Fruit fly (Drosophila melanogaster) whole organism, embryonic: ENCODE measurements around the gene CG31908.

Source experiments
- Blimp-1 ChIP-seq: fragments of 200-800 bp; sonication (Bioruptor generic); optimal IDR thresholded peaks from 3 replicates; lab custom pipeline; 2018; ENCODE audit warnings: missing biosample characterization, missing genetic modification characterization, mild to moderate bottlenecking, moderate library complexity, missing genetic modification reagents
- CG11398 ChIP-seq: fragments of 200-800 bp; sonication (Bioruptor generic); optimal IDR thresholded peaks from 2 replicates; lab custom pipeline; 2016; ENCODE audit warnings: missing biosample characterization, missing genetic modification characterization
- CG11560 ChIP-seq: fragments of 200-800 bp; sonication (Bioruptor generic); IDR thresholded peaks from 3 replicates; pipeline ENCODE4 v1.3.6; 2022; ENCODE audit warnings: missing biosample characterization, missing genetic modification characterization
- CG15514 ChIP-seq: fragments of 200-800 bp; sonication (Bioruptor generic); optimal IDR thresholded peaks from 3 replicates; lab custom pipeline; 2017; ENCODE audit warnings: missing biosample characterization, missing genetic modification characterization, mild to moderate bottlenecking, moderate library complexity, missing genetic modification reagents
- CG16815 ChIP-seq: fragments of 200-800 bp; sonication (Bioruptor generic); optimal IDR thresholded peaks from 3 replicates; lab custom pipeline; 2017; ENCODE audit warnings: missing biosample characterization, mild to moderate bottlenecking, missing genetic modification characterization
- CG17361 ChIP-seq: fragments of 200-800 bp; sonication (Bioruptor generic); IDR thresholded peaks from 3 replicates; pipeline ENCODE4 v1.3.6; 2022; ENCODE audit warnings: missing biosample characterization, missing genetic modification characterization
- CG2116 ChIP-seq: fragments of 200-800 bp; sonication (Bioruptor generic); optimal IDR thresholded peaks from 3 replicates; lab custom pipeline; 2018; ENCODE audit warnings: missing biosample characterization, mild to moderate bottlenecking, missing genetic modification characterization
- CG32767 ChIP-seq: fragments of 200-800 bp; sonication (Bioruptor generic); IDR thresholded peaks from 2 replicates; pipeline ENCODE4 v1.3.6; 2022; ENCODE audit warnings: missing biosample characterization, missing genetic modification characterization
- CG33557 ChIP-seq: fragments of 200-800 bp; sonication (Bioruptor generic); optimal IDR thresholded peaks from 2 replicates; lab custom pipeline; 2019; ENCODE audit warnings: missing biosample characterization, mild to moderate bottlenecking, missing genetic modification characterization, moderate library complexity
- CG34376 ChIP-seq: fragments of 200-800 bp; sonication (Bioruptor generic); optimal IDR thresholded peaks from 2 replicates; lab custom pipeline; 2018; ENCODE audit warnings: missing biosample characterization, mild to moderate bottlenecking, missing genetic modification characterization
- CG4617 ChIP-seq: fragments of 200-800 bp; sonication (Bioruptor generic); optimal IDR thresholded peaks from 3 replicates; lab custom pipeline; 2016; ENCODE audit warnings: missing biosample characterization, missing genetic modification characterization, borderline replicate concordance
- CG4707 ChIP-seq: fragments of 200-800 bp; sonication (Bioruptor generic); optimal IDR thresholded peaks from 2 replicates; lab custom pipeline; 2018; ENCODE audit warnings: missing biosample characterization, mild to moderate bottlenecking, missing genetic modification characterization, moderate library complexity
- CG5245 ChIP-seq: fragments of 200-800 bp; sonication (Bioruptor generic); optimal IDR thresholded peaks from 3 replicates; lab custom pipeline; 2016; ENCODE audit warnings: missing biosample characterization, missing genetic modification characterization
- CG6683 ChIP-seq: fragments of 200-800 bp; sonication (Bioruptor generic); optimal IDR thresholded peaks from 2 replicates; lab custom pipeline; 2017; ENCODE audit warnings: missing biosample characterization, mild to moderate bottlenecking, missing genetic modification characterization, missing genetic modification reagents
- CG9727 ChIP-seq: fragments of 200-800 bp; sonication (Bioruptor generic); optimal IDR thresholded peaks from 3 replicates; lab custom pipeline; 2017; ENCODE audit warnings: missing biosample characterization, mild to moderate bottlenecking, missing genetic modification characterization
- D19B ChIP-seq: fragments of 200-800 bp; sonication (Bioruptor generic); optimal IDR thresholded peaks from 2 replicates; lab custom pipeline; 2017; ENCODE audit warnings: missing biosample characterization, mild to moderate bottlenecking, missing genetic modification characterization
- Dbx ChIP-seq: fragments of 200-800 bp; sonication (Bioruptor generic); IDR thresholded peaks from 3 replicates; pipeline ENCODE4 v1.3.6; 2022; ENCODE audit warnings: missing biosample characterization, missing genetic modification characterization
- Dll ChIP-seq: fragments of 200-800 bp; sonication (Bioruptor generic); IDR thresholded peaks from 4 replicates; pipeline ENCODE4 v1.3.6; 2022; ENCODE audit warnings: missing biosample characterization, missing genetic modification characterization; ENCODE audit not compliant: partially characterized antibody
- Dref ChIP-seq: fragments of 200-800 bp; sonication (Bioruptor generic); IDR thresholded peaks from 2 replicates; pipeline ENCODE4 v1.3.6; 2022; ENCODE audit warnings: missing biosample characterization, missing genetic modification characterization
- MTF-1 ChIP-seq: fragments of 200-800 bp; sonication (Bioruptor generic); optimal IDR thresholded peaks from 2 replicates; lab custom pipeline; 2018; ENCODE audit warnings: missing biosample characterization, mild to moderate bottlenecking, missing genetic modification characterization, borderline replicate concordance
- Nf-YB ChIP-seq: fragments of 200-800 bp; sonication (Bioruptor generic); optimal IDR thresholded peaks from 3 replicates; lab custom pipeline; 2019; ENCODE audit warnings: missing biosample characterization, mild to moderate bottlenecking, missing genetic modification characterization, moderate library complexity
- Ptx1 ChIP-seq: fragments of 200-800 bp; sonication (Bioruptor generic); IDR thresholded peaks from 2 replicates; pipeline ENCODE4 v1.3.6; 2022; ENCODE audit warnings: missing biosample characterization, missing genetic modification characterization
- Side ChIP-seq: fragments of 200-800 bp; sonication (Bioruptor generic); optimal IDR thresholded peaks from 2 replicates; lab custom pipeline; 2016; ENCODE audit warnings: missing biosample characterization, missing genetic modification characterization
- Sin3A ChIP-seq: fragments of >200 bp; optimal IDR thresholded peaks from 2 replicates; lab custom pipeline; 2018
- Trl ChIP-seq, 3 experiments: fragments of >200 bp in 2 of 3; fragments of 200-800 bp in 1 of 3; sonication (Bioruptor generic) in 1 of 3; optimal IDR thresholded peaks; 2 replicates in 1 of 3; 3 replicates in 2 of 3; lab custom pipeline; 2016 to 2017; ENCODE audit warnings: missing biosample characterization in 1 of 3, missing genetic modification characterization in 1 of 3
- Vsx1 ChIP-seq: fragments of 200-800 bp; sonication (Bioruptor generic); optimal IDR thresholded peaks from 2 replicates; lab custom pipeline; 2017; ENCODE audit warnings: missing biosample characterization, mild to moderate bottlenecking, missing genetic modification characterization, missing genetic modification reagents
- ab ChIP-seq: fragments of 200-800 bp; sonication (Bioruptor generic); optimal IDR thresholded peaks from 2 replicates; lab custom pipeline; 2016; ENCODE audit warnings: missing biosample characterization, missing genetic modification characterization
- ac ChIP-seq: fragments of 200-800 bp; sonication (Bioruptor generic); optimal IDR thresholded peaks from 3 replicates; lab custom pipeline; 2017; ENCODE audit warnings: missing biosample characterization, mild to moderate bottlenecking, missing genetic modification characterization
- br ChIP-seq: fragments of >200 bp; optimal IDR thresholded peaks from 2 replicates; lab custom pipeline; 2017
- caup ChIP-seq: fragments of 200-800 bp; sonication (Bioruptor generic); optimal IDR thresholded peaks from 3 replicates; lab custom pipeline; 2017; ENCODE audit warnings: missing biosample characterization, mild to moderate bottlenecking, missing genetic modification characterization, moderate library complexity; ENCODE audit not compliant: severe bottlenecking
- dm ChIP-seq: fragments of 200-800 bp; sonication (Bioruptor generic); optimal IDR thresholded peaks from 3 replicates; lab custom pipeline; 2016; ENCODE audit warnings: missing biosample characterization, missing genetic modification characterization
- grau ChIP-seq: fragments of 200-800 bp; optimal IDR thresholded peaks from 3 replicates; lab custom pipeline; 2019; ENCODE audit warnings: missing biosample characterization, mild to moderate bottlenecking, missing genetic modification characterization, moderate library complexity
- gro ChIP-seq: fragments of 200-800 bp; sonication (Bioruptor generic); optimal IDR thresholded peaks from 2 replicates; lab custom pipeline; 2016; ENCODE audit warnings: missing biosample characterization, missing genetic modification characterization
- hb ChIP-seq: fragments of 200-800 bp; sonication (Bioruptor generic); IDR thresholded peaks from 3 replicates; pipeline ENCODE4 v1.3.6; 2022; ENCODE audit warnings: missing biosample characterization, missing genetic modification characterization; ENCODE audit not compliant: partially characterized antibody
- kah ChIP-seq: fragments of 200-800 bp; sonication (Bioruptor generic); optimal IDR thresholded peaks from 2 replicates; lab custom pipeline; 2018; ENCODE audit warnings: missing biosample characterization, mild to moderate bottlenecking, missing genetic modification characterization
- klu ChIP-seq: fragments of 200-800 bp; sonication (Bioruptor generic); IDR thresholded peaks from 2 replicates; pipeline ENCODE4 v1.3.6; 2022; ENCODE audit warnings: missing biosample characterization, missing genetic modification characterization
- knrl ChIP-seq: fragments of 200-800 bp; sonication (Bioruptor generic); IDR thresholded peaks from 3 replicates; pipeline ENCODE4 v1.3.6; 2022; ENCODE audit warnings: missing biosample characterization, missing genetic modification characterization; ENCODE audit not compliant: partially characterized antibody
- otp ChIP-seq: fragments of 200-800 bp; sonication (Bioruptor generic); IDR thresholded peaks from 3 replicates; pipeline ENCODE4, ENCODE4 v1.3.6; 2022; ENCODE audit warnings: missing biosample characterization, missing genetic modification characterization
- row ChIP-seq: fragments of 200-800 bp; sonication (Bioruptor generic); IDR thresholded peaks from 3 replicates; pipeline ENCODE4 v1.3.6; 2022; ENCODE audit warnings: missing biosample characterization, missing genetic modification characterization
- sim ChIP-seq: fragments of 200-800 bp; sonication (Bioruptor generic); IDR thresholded peaks from 2 replicates; pipeline ENCODE4 v1.3.6; 2022; ENCODE audit warnings: missing biosample characterization, missing genetic modification characterization
- slou ChIP-seq: fragments of 200-800 bp; sonication (Bioruptor generic); optimal IDR thresholded peaks from 3 replicates; lab custom pipeline; 2016; ENCODE audit warnings: missing biosample characterization, missing genetic modification characterization
- sqz ChIP-seq: fragments of 200-800 bp; sonication (Bioruptor generic); optimal IDR thresholded peaks from 3 replicates; lab custom pipeline; 2018; ENCODE audit warnings: missing biosample characterization, mild to moderate bottlenecking, missing genetic modification characterization
- tna ChIP-seq: fragments of 200-800 bp; sonication (Bioruptor generic); IDR thresholded peaks from 2 replicates; pipeline ENCODE4 v1.3.6; 2022; ENCODE audit warnings: missing biosample characterization, missing genetic modification characterization; ENCODE audit not compliant: partially characterized antibody
- tx ChIP-seq: fragments of 200-800 bp; sonication (Bioruptor generic); optimal IDR thresholded peaks from 2 replicates; lab custom pipeline; 2016; ENCODE audit warnings: missing biosample characterization, missing genetic modification characterization
- vnd ChIP-seq: fragments of 200-800 bp; sonication (Bioruptor generic); IDR thresholded peaks from 3 replicates; pipeline ENCODE4 v1.3.6; 2022; ENCODE audit warnings: missing biosample characterization, missing genetic modification characterization; ENCODE audit not compliant: partially characterized antibody
- vvl ChIP-seq: fragments of 200-800 bp; sonication (Bioruptor generic); IDR thresholded peaks from 2 replicates; pipeline ENCODE4 v1.3.6; 2022; ENCODE audit warnings: missing biosample characterization, missing genetic modification characterization
- zfh2 ChIP-seq: fragments of 200-800 bp; sonication (Bioruptor generic); optimal IDR thresholded peaks from 2 replicates; lab custom pipeline; 2016; ENCODE audit warnings: missing biosample characterization, missing genetic modification characterization

Gene CG31908

DNA sequence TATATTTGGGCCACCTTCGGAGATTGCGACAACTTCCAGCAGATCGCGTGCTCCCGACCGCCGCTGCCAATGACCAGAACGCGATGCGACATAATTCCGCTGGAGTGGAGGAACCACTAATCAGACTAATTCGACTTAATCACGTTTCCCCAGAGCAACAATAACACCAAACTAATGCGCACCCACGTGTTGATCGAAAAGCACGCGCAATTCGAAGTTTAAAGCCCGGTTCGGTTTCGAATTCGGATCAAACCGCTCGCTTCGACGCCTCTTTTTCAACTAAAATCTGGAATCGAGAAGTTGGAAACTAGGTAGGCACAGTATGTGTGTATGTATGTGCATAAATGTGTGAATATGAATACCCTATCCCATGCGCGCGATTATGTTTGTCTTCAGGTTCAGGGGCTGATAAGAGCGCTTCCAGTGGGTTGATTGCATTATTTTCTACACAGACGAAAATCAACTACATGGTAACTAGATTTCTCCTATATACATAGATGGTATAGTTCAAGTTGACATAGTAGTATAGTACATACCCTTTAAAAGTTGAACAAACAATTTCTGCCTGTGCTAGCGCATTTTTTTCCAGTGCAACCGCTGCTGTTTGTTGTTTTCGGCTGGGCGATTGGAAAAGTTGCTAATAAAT lies 3.5 kb downstream of the CG31908 start, which contains the start of gene Gart (continued):
- peak; percentile 62 for TF ChIP-seq CG34376 (GFP tag; lab: Kevin White, UChicago)
- TF ChIP-seq ac, result no peak
- no peak for TF ChIP-seq CG15514 (GFP tag; lab: Kevin White, UChicago)
- TF ChIP-seq CG11398 (GFP tag; lab: Kevin White, UChicago), result peak; percentile 52
- no peak for TF ChIP-seq klu
- TF ChIP-seq Vsx1 (GFP tag; lab: Kevin White, UChicago), result peak; percentile 46
- no peak for TF ChIP-seq knrl (GFP tag; lab: Robert Waterston, UW)
- peak; percentile 63; the same call in 2 of the 3 replicates for TF ChIP-seq Dbx (GFP tag; lab: Robert Waterston, UW)
- TF ChIP-seq Nf-YB (GFP tag; lab: Kevin White, UChicago), result peak; percentile 65
- peak; percentile 18 for TF ChIP-seq slou (GFP tag; lab: Kevin White, UChicago)
- peak; percentile 6 for TF ChIP-seq CG4617 (GFP tag; lab: Kevin White, UChicago)
- TF ChIP-seq Ptx1 (GFP tag; lab: Robert Waterston, UW), result peak; percentile 74
- TF ChIP-seq CG33557 (GFP tag; lab: Kevin White, UChicago), result peak; percentile 10
- peak; percentile 86 for TF ChIP-seq row (GFP tag; lab: Robert Waterston, UW)
- TF ChIP-seq caup (GFP tag; lab: Kevin White, UChicago), result peak; percentile 71
- TF ChIP-seq Blimp-1 (GFP tag; lab: Kevin White, UChicago), result no peak
- no peak for TF ChIP-seq hb (GFP tag; lab: Robert Waterston, UW)
- no peak for TF ChIP-seq CG6683
- TF ChIP-seq kah, result no peak
- TF ChIP-seq otp (GFP tag; lab: Robert Waterston, UW), result peak; percentile 70; the same call in 2 of the 3 replicates
- no peak for TF ChIP-seq tna (GFP tag; lab: Robert Waterston, UW)
- TF ChIP-seq CG4707 (GFP tag; lab: Kevin White, UChicago), result no peak
- no peak for TF ChIP-seq MTF-1 (GFP tag; lab: Kevin White, UChicago)
- no peak for TF ChIP-seq br (lab: Kevin White, UChicago)
- TF ChIP-seq vvl (GFP tag; lab: Robert Waterston, UW), result peak; percentile 71; the same call in 1 of the 2 replicates
- peak; percentile 45 for TF ChIP-seq D19B
- peak; percentile 73 for TF ChIP-seq dm (GFP tag; lab: Kevin White, UChicago)
- no peak for TF ChIP-seq sqz (GFP tag; lab: Kevin White, UChicago)
- peak; percentile 18 for TF ChIP-seq gro (GFP tag; lab: Kevin White, UChicago)
- TF ChIP-seq grau (tag; lab: Kevin White, UChicago), result peak; percentile 72
- peak; percentile 20 for TF ChIP-seq ab
- TF ChIP-seq Trl (optimal IDR thresholded peaks at IDR 0.05; lab: Kevin White, UChicago), result no peak
- TF ChIP-seq Trl (GFP tag; optimal IDR thresholded peaks at IDR 0.05; lab: Kevin White, UChicago), result peak; percentile 69
- TF ChIP-seq CG11560 (tag; lab: Robert Waterston, UW), result no peak
- peak; percentile 57 for TF ChIP-seq tx (GFP tag; lab: Kevin White, UChicago)
- no peak for TF ChIP-seq Dll (GFP tag; lab: Robert Waterston, UW)
- peak; percentile 10 for TF ChIP-seq CG2116
- peak; percentile 53; the same call in 1 of the 2 replicates for TF ChIP-seq CG32767 (GFP tag; lab: Robert Waterston, UW)
- no peak for TF ChIP-seq Dref (GFP tag; lab: Robert Waterston, UW)
- peak; percentile 0 for TF ChIP-seq CG16815
- TF ChIP-seq zfh2 (GFP tag; lab: Kevin White, UChicago), result peak; percentile 65
- no peak for TF ChIP-seq Sin3A (lab: Kevin White, UChicago)
- peak; percentile 58 for TF ChIP-seq CG5245 (GFP tag; lab: Kevin White, UChicago)
- TF ChIP-seq vnd, result no peak
- 0 out of 3 replicates have a peak, but pooled peaks have one; percentile 27 for TF ChIP-seq CG17361
- TF ChIP-seq CG9727, result peak; percentile 72
- peak; percentile 72 for TF ChIP-seq Side
- peak; percentile 60; the same call in 1 of the 2 replicates for TF ChIP-seq sim (GFP tag; lab: Robert Waterston, UW)
